ENCODE assay signal across 1 worm cellular context in genomic region chrV:16143066-16143581, ce11.
TF ChIP-seq lines count a peak whose summit lies in the region.

Gene fbxa-88 (minus strand): TSS chrV:16143116.

TF ChIP-seq in whole organism, L4 larva, 104 proteins besides CTCF, POLR2A, EP300 and RAD21 (continued from another document):
- TF ChIP-seq daf-8 (GFP tag; IDR thresholded peaks at IDR 0.05; lab: Robert Waterston, UW) (no peak), skn-1 (tag; optimal IDR thresholded peaks at IDR 0.05; lab: Kevin White, UChicago) (no peak), lin-13 (GFP tag; optimal IDR thresholded peaks at IDR 0.05; lab: Kevin White, UChicago) (no peak), nhr-77 (tag; optimal IDR thresholded peaks at IDR 0.05; lab: Kevin White, UChicago) (peak; percentile 41), R02D3.7 (tag; optimal IDR thresholded peaks at IDR 0.05; lab: Kevin White, UChicago) (no peak), unc-62 (GFP tag; optimal IDR thresholded peaks at IDR 0.05 in 1 of 2; lab: Kevin White, UChicago) (peak in 1 of 2 experiments; percentile 4), unc-62 (tag; optimal IDR thresholded peaks at IDR 0.05; lab: Kevin White, UChicago) (no peak)
